Fruit fly (Drosophila melanogaster): ENCODE results near the gene Vps2.

DNA sequence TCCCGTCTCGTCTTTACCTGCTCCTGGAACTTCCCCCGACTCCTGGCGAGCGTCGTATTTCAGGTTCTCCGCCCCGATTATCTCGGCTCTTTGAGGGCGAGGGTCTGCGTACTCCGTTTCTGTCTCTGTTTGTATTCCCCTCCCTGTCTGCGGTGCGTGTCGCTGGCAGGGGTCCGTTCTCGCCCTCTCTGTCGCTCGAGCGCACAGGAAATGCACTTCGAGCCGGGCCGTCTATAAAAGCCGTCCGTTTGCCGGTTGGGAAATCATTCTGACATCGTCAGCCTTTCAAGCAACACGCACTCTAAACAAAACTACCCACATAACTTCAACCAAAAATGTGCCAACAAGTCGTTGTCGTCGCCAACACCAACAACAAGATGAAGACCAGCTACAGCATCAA is 42.0 kb upstream of the Vps2 start:
- TF ChIP-seq Crg-1 (GFP tag; optimal IDR thresholded peaks at IDR 0.05) (no peak), ovo (GFP tag; optimal IDR thresholded peaks at IDR 0.05) (no peak), kay (GFP tag; ENCODE audit: borderline replicate concordance) (no peak)

All from whole organism, adult.